Worm (Caenorhabditis elegans) whole organism, L2 larva: Measurements from ENCODE around the gene F11A5.9.

Experiments used
- ceh-82 ChIP-seq: fragments of 150-350 bp; optimal IDR thresholded peaks from 2 replicates; lab custom pipeline; 2014; ENCODE audit warnings: missing biosample characterization, missing genetic modification characterization
- crh-2 ChIP-seq: sonication (generic microtip); optimal IDR thresholded peaks from 2 replicates; lab custom pipeline; 2017; ENCODE audit warnings: missing biosample characterization, missing genetic modification characterization
- egl-27 ChIP-seq: sonication (generic microtip); optimal IDR thresholded peaks from 3 replicates; lab custom pipeline; 2017; ENCODE audit warnings: missing biosample characterization, missing genetic modification reagents, missing genetic modification characterization
- lsy-2 ChIP-seq, 2 experiments: fragments of 150-350 bp in 1 of 2; sonication (generic microtip) in 1 of 2; optimal IDR thresholded peaks; 2 replicates each; lab custom pipeline; 2014 to 2017; ENCODE audit warnings: missing biosample characterization in 2 of 2, missing genetic modification characterization in 2 of 2
- mdl-1 ChIP-seq, 2 experiments: fragments of 150-350 bp in 1 of 2; sonication (generic microtip) in 1 of 2; optimal IDR thresholded peaks; 2 replicates each; lab custom pipeline; 2017; ENCODE audit warnings: missing biosample characterization in 2 of 2, missing genetic modification characterization in 2 of 2
- nhr-12 ChIP-seq: fragments of 150-350 bp; optimal IDR thresholded peaks from 2 replicates; lab custom pipeline; 2014; ENCODE audit warnings: missing biosample characterization, missing genetic modification characterization
- nhr-6 ChIP-seq: fragments of 150-350 bp; optimal IDR thresholded peaks from 2 replicates; lab custom pipeline; 2014; ENCODE audit warnings: missing biosample characterization, missing genetic modification characterization
- nhr-77 ChIP-seq: fragments of 150-350 bp; optimal IDR thresholded peaks from 2 replicates; lab custom pipeline; 2014; ENCODE audit warnings: missing biosample characterization, missing genetic modification characterization
- ztf-11 ChIP-seq: sonication (generic microtip); optimal IDR thresholded peaks from 2 replicates; lab custom pipeline; 2017; ENCODE audit warnings: missing biosample characterization, missing genetic modification characterization

ce11 chrV:16194639-16195038 lies 20.1 kb upstream of the F11A5.9 start, which contains the start of gene rabr-4:
- TF ChIP-seq nhr-6 (tag; lab: Kevin White, UChicago) (no peak), nhr-12 (tag; lab: Kevin White, UChicago) (no peak), egl-27 (no peak), mdl-1 (tag; optimal IDR thresholded peaks at IDR 0.05; lab: Kevin White, UChicago) (no peak), ztf-11 (tag; lab: Kevin White, UChicago) (no peak), ceh-82 (no peak), nhr-77 (tag; lab: Kevin White, UChicago) (no peak), lsy-2 (tag; optimal IDR thresholded peaks at IDR 0.05; lab: Kevin White, UChicago) (no peak), crh-2 (tag; lab: Kevin White, UChicago) (no peak)
